Worm (Caenorhabditis elegans) whole organism, L1 larva: ENCODE results near the gene ZK180.7.

Experiments used
- C34B4.2 ChIP-seq: sonication (generic microtip); optimal IDR thresholded peaks from 2 replicates; lab custom pipeline; 2017; ENCODE audit warnings: mild to moderate bottlenecking, missing genetic modification characterization, missing compliant biosample characterization
- Y116A8C.19 ChIP-seq: sonication (generic microtip); optimal IDR thresholded peaks from 2 replicates; lab custom pipeline; 2016; ENCODE audit warnings: missing compliant biosample characterization, missing genetic modification characterization, borderline replicate concordance
- alr-1 ChIP-seq: fragments of 200-800 bp; sonication (Bioruptor generic); optimal IDR thresholded peaks from 2 replicates; lab custom pipeline; 2018; ENCODE audit warnings: borderline replicate concordance, mild to moderate bottlenecking, missing genetic modification characterization, missing compliant biosample characterization
- ama-1 ChIP-seq: fragments of 150-350 bp; optimal IDR thresholded peaks from 2 replicates; lab custom pipeline; 2014
- blmp-1 ChIP-seq: fragments of 150-350 bp; optimal IDR thresholded peaks from 2 replicates; lab custom pipeline; 2014; ENCODE audit warnings: missing biosample characterization, missing genetic modification characterization
- ceh-88 ChIP-seq: fragments of 200-800 bp; sonication (Bioruptor generic); IDR thresholded peaks from 2 replicates; pipeline ENCODE4 v1.3.6; 2022; ENCODE audit warnings: missing genetic modification characterization, missing compliant biosample characterization
- ces-1 ChIP-seq: fragments of 150-350 bp; optimal IDR thresholded peaks from 2 replicates; lab custom pipeline; 2014; ENCODE audit warnings: missing biosample characterization, missing genetic modification reagents, missing genetic modification characterization
- efl-1 ChIP-seq, 4 experiments: fragments of 150-350 bp; optimal IDR thresholded peaks in 3 of 4; peaks in 1 of 4; 1 replicate in 1 of 4; 2 replicates in 3 of 4; lab custom pipeline; 2014; ENCODE audit warnings: missing biosample characterization in 2 of 4, missing genetic modification characterization in 2 of 4, missing genetic modification reagents in 2 of 4
- egl-13 ChIP-seq: sonication (generic microtip); optimal IDR thresholded peaks from 2 replicates; lab custom pipeline; 2016; ENCODE audit warnings: missing genotype, missing genetic modification reagents, missing genetic modification characterization, missing compliant biosample characterization
- elt-2 ChIP-seq: sonication (generic microtip); optimal IDR thresholded peaks from 2 replicates; lab custom pipeline; 2016; ENCODE audit warnings: missing genetic modification characterization, mild to moderate bottlenecking, inconsistent platforms, missing compliant biosample characterization, missing genetic modification reagents
- ets-5 ChIP-seq: fragments of 200-800 bp; sonication (Bioruptor generic); IDR thresholded peaks from 2 replicates; pipeline ENCODE4 v1.3.6; 2022; ENCODE audit warnings: missing genetic modification characterization, missing compliant biosample characterization
- fos-1 ChIP-seq: fragments of 150-350 bp; optimal IDR thresholded peaks from 2 replicates; lab custom pipeline; 2014; ENCODE audit warnings: missing biosample characterization, missing genetic modification characterization
- hlh-17 ChIP-seq: fragments of 200-800 bp; sonication (Bioruptor generic); optimal IDR thresholded peaks from 2 replicates; lab custom pipeline; 2018; ENCODE audit warnings: missing genetic modification characterization, mild to moderate bottlenecking, missing compliant biosample characterization, moderate library complexity, borderline replicate concordance
- irx-1 ChIP-seq: sonication (generic microtip); optimal IDR thresholded peaks from 2 replicates; lab custom pipeline; 2016; ENCODE audit warnings: missing genetic modification characterization, missing compliant biosample characterization
- isw-1 ChIP-seq: fragments of 200-800 bp; sonication (Bioruptor generic); IDR thresholded peaks from 2 replicates; pipeline ENCODE4 v1.3.6; 2022; ENCODE audit warnings: missing genetic modification characterization, missing compliant biosample characterization
- jun-1 ChIP-seq: fragments of 150-350 bp; optimal IDR thresholded peaks from 2 replicates; lab custom pipeline; 2014; ENCODE audit warnings: missing biosample characterization, missing genetic modification reagents, missing genetic modification characterization
- lin-13 ChIP-seq: fragments of 150-350 bp; optimal IDR thresholded peaks from 2 replicates; lab custom pipeline; 2014; ENCODE audit warnings: missing biosample characterization, missing genetic modification reagents, missing genetic modification characterization
- lin-14 ChIP-seq: fragments of 200-800 bp; sonication (Bioruptor generic); optimal IDR thresholded peaks from 2 replicates; lab custom pipeline; 2018; ENCODE audit warnings: mild to moderate bottlenecking, missing genetic modification characterization, moderate library complexity, missing compliant biosample characterization
- lin-15B ChIP-seq: fragments of 150-350 bp; sonication (generic microtip); optimal IDR thresholded peaks from 3 replicates; lab custom pipeline; 2014; ENCODE audit warnings: missing biosample characterization, missing genetic modification characterization
- lsy-2 ChIP-seq, 2 experiments: fragments of 150-350 bp; optimal IDR thresholded peaks; 2 replicates each; lab custom pipeline; 2014; ENCODE audit warnings: missing biosample characterization in 2 of 2, missing genetic modification characterization in 2 of 2
- mdl-1 ChIP-seq, 2 experiments: fragments of 150-350 bp; optimal IDR thresholded peaks; 2 replicates each; lab custom pipeline; 2014 to 2017; ENCODE audit warnings: missing biosample characterization in 2 of 2, missing genetic modification characterization in 2 of 2, inconsistent platforms in 1 of 2
- mef-2 ChIP-seq: fragments of 150-350 bp; optimal IDR thresholded peaks from 2 replicates; lab custom pipeline; 2014; ENCODE audit warnings: missing biosample characterization, missing genetic modification characterization
- nhr-11 ChIP-seq: fragments of 150-350 bp; optimal IDR thresholded peaks from 2 replicates; lab custom pipeline; 2014; ENCODE audit warnings: missing biosample characterization, missing genetic modification characterization
- nhr-19 ChIP-seq: fragments of 200-800 bp; sonication (Bioruptor generic); conservative IDR thresholded peaks from 2 replicates; pipeline ENCODE4 v1.3.6; 2022; ENCODE audit warnings: missing genetic modification characterization, missing compliant biosample characterization
- nhr-20 ChIP-seq: sonication (generic microtip); optimal IDR thresholded peaks from 2 replicates; lab custom pipeline; 2016; ENCODE audit warnings: mild to moderate bottlenecking, missing genetic modification characterization, missing compliant biosample characterization
- nhr-237 ChIP-seq: fragments of 150-350 bp; optimal IDR thresholded peaks from 2 replicates; lab custom pipeline; 2014; ENCODE audit warnings: missing biosample characterization, missing genetic modification characterization
- nhr-47 ChIP-seq: sonication (generic microtip); optimal IDR thresholded peaks from 2 replicates; lab custom pipeline; 2016; ENCODE audit warnings: mild to moderate bottlenecking, missing genetic modification characterization, moderate library complexity, missing compliant biosample characterization
- nhr-71 ChIP-seq: sonication (generic microtip); optimal IDR thresholded peaks from 2 replicates; lab custom pipeline; 2016; ENCODE audit warnings: mild to moderate bottlenecking, missing genetic modification characterization, moderate library complexity, missing compliant biosample characterization
- nhr-84 ChIP-seq: sonication (generic microtip); optimal IDR thresholded peaks from 2 replicates; lab custom pipeline; 2017; ENCODE audit warnings: missing biosample characterization, missing genetic modification characterization
- nhr-85 ChIP-seq: sonication (generic microtip); peaks from one replicate; lab custom pipeline; 2016; ENCODE audit warnings: missing genetic modification characterization, inconsistent platforms, missing compliant biosample characterization
- nhr-90 ChIP-seq: sonication (generic microtip); optimal IDR thresholded peaks from 2 replicates; lab custom pipeline; 2016; ENCODE audit warnings: mild to moderate bottlenecking, missing genetic modification characterization, missing compliant biosample characterization; ENCODE audit not compliant: poor library complexity
- pax-3 ChIP-seq: fragments of 200-800 bp; sonication (Bioruptor generic); optimal IDR thresholded peaks from 2 replicates; lab custom pipeline; 2018; ENCODE audit warnings: mild to moderate bottlenecking, missing genetic modification characterization, moderate library complexity, missing compliant biosample characterization
- skn-1 ChIP-seq: fragments of 150-350 bp; optimal IDR thresholded peaks from 2 replicates; lab custom pipeline; 2014; ENCODE audit warnings: missing biosample characterization, missing genetic modification characterization
- snpc-4 ChIP-seq: fragments of 150-350 bp; optimal IDR thresholded peaks from 2 replicates; lab custom pipeline; 2014; ENCODE audit warnings: missing biosample characterization, missing genetic modification characterization
- snu-23 ChIP-seq: sonication (generic microtip); optimal IDR thresholded peaks from 2 replicates; lab custom pipeline; 2016; ENCODE audit warnings: missing genetic modification characterization, missing compliant biosample characterization
- sptf-1 ChIP-seq: fragments of 150-350 bp; optimal IDR thresholded peaks from 2 replicates; lab custom pipeline; 2014; ENCODE audit warnings: missing biosample characterization, missing genetic modification characterization
- sup-37 ChIP-seq: fragments of 200-800 bp; sonication (Bioruptor generic); optimal IDR thresholded peaks from 2 replicates; lab custom pipeline; 2018; ENCODE audit warnings: mild to moderate bottlenecking, missing genetic modification characterization, missing compliant biosample characterization
- swsn-7 ChIP-seq: sonication (generic microtip); optimal IDR thresholded peaks from 2 replicates; lab custom pipeline; 2016; ENCODE audit warnings: missing genetic modification characterization, missing compliant biosample characterization
- tbx-2 ChIP-seq: sonication (generic microtip); optimal IDR thresholded peaks from 2 replicates; lab custom pipeline; 2016; ENCODE audit warnings: missing genetic modification characterization, missing compliant biosample characterization
- unc-130 ChIP-seq: fragments of 150-350 bp; optimal IDR thresholded peaks from 2 replicates; lab custom pipeline; 2017; ENCODE audit warnings: missing biosample characterization, missing genetic modification characterization, inconsistent platforms
- unc-62 ChIP-seq: fragments of 150-350 bp; optimal IDR thresholded peaks from 2 replicates; lab custom pipeline; 2014; ENCODE audit warnings: missing biosample characterization, missing genetic modification reagents, missing genetic modification characterization
- unc-86 ChIP-seq: sonication (generic microtip); optimal IDR thresholded peaks from 2 replicates; lab custom pipeline; 2016; ENCODE audit warnings: missing genetic modification characterization, missing compliant biosample characterization
- unc-98 ChIP-seq: fragments of 200-800 bp; sonication (Bioruptor generic); IDR thresholded peaks from 2 replicates; pipeline ENCODE4 v1.3.6; 2022; ENCODE audit warnings: missing genetic modification characterization, missing compliant biosample characterization
- zag-1 ChIP-seq: fragments of 150-350 bp; optimal IDR thresholded peaks from 2 replicates; lab custom pipeline; 2014; ENCODE audit warnings: missing biosample characterization, missing genetic modification characterization
- zip-4 ChIP-seq: fragments of 200-800 bp; sonication (Bioruptor generic); optimal IDR thresholded peaks from 2 replicates; lab custom pipeline; 2018; ENCODE audit warnings: mild to moderate bottlenecking, missing genetic modification characterization, moderate library complexity, missing compliant biosample characterization
- ztf-11 ChIP-seq, 2 experiments: sonication (generic microtip); optimal IDR thresholded peaks; 2 replicates each; lab custom pipeline; 2016 to 2017; ENCODE audit warnings: missing genetic modification characterization in 2 of 2, missing biosample characterization in 1 of 2, missing compliant biosample characterization in 1 of 2
- ztf-4 ChIP-seq: fragments of 150-350 bp; optimal IDR thresholded peaks from 2 replicates; lab custom pipeline; 2014; ENCODE audit warnings: missing biosample characterization, missing genetic modification characterization

The ZK180.7 gene

ce11 chrIV:4478612-4479011 is 11.7 kb upstream of the ZK180.7 start:
- TF ChIP-seq lin-14 (GFP tag; lab: Kevin White, UChicago): peak; percentile 20
- TF ChIP-seq nhr-19 (GFP tag; lab: Robert Waterston, UW): peak; percentile 77
- TF ChIP-seq skn-1 (tag; lab: Kevin White, UChicago): no peak
- no peak for TF ChIP-seq lin-13 (GFP tag; lab: Kevin White, UChicago)
- peak; percentile 46 for TF ChIP-seq nhr-20 (tag; lab: Kevin White, UChicago)
- peak; percentile 9 for TF ChIP-seq nhr-71
- TF ChIP-seq nhr-85 (tag; lab: Kevin White, UChicago): peak; percentile 45
- TF ChIP-seq efl-1 (optimal IDR thresholded peaks at IDR 0.05; lab: Kevin White, UChicago): no peak
- peak in 1 of 2 experiments; percentile 25 for TF ChIP-seq efl-1 (GFP tag; optimal IDR thresholded peaks at IDR 0.05 in 1 of 2; lab: Kevin White, UChicago)
- no peak for TF ChIP-seq sup-37 (GFP tag; lab: Kevin White, UChicago)
- TF ChIP-seq snu-23 (GFP tag; lab: Kevin White, UChicago): peak; percentile 7

- no peak for TF ChIP-seq ztf-11 (tag; optimal IDR thresholded peaks at IDR 0.05; lab: Kevin White, UChicago)
- TF ChIP-seq hlh-17: no peak
- TF ChIP-seq tbx-2 (tag; lab: Kevin White, UChicago): no peak
Observed at ce11 chrIV:4480027-4480426, 10.3 kb upstream of the ZK180.7 start, which contains the start of gene M01H9.10. Gene M01H9.10, minus strand, starts transcription at chrIV:4480127.

ce11 chrIV:4481298-4481697 is 9.0 kb upstream of the ZK180.7 start:
- no peak for TF ChIP-seq unc-86 (tag; lab: Kevin White, UChicago)
- peak; percentile 26 for TF ChIP-seq elt-2 (tag; lab: Kevin White, UChicago)

ce11 chrIV:4482531-4482930 is 7.8 kb upstream of the ZK180.7 start, which contains the start of gene M01H9.4:
Gene M01H9.4, minus strand, starts transcription at chrIV:4482909.
- no peak for TF ChIP-seq egl-13 (tag; lab: Kevin White, UChicago)
- TF ChIP-seq ets-5 (GFP tag; lab: Robert Waterston, UW): no peak
- no peak for TF ChIP-seq blmp-1 (tag; lab: Kevin White, UChicago)
- no peak for TF ChIP-seq tbx-2 (tag; lab: Kevin White, UChicago)
- TF ChIP-seq mdl-1 (tag; optimal IDR thresholded peaks at IDR 0.05; lab: Kevin White, UChicago): no peak
- no peak for TF ChIP-seq zag-1
- no peak for TF ChIP-seq swsn-7 (tag; lab: Kevin White, UChicago)
- no peak for TF ChIP-seq Y116A8C.19 (tag; lab: Kevin White, UChicago)
- TF ChIP-seq lin-15B (tag; lab: Kevin White, UChicago): no peak
- peak; percentile 2 for TF ChIP-seq jun-1 (tag; lab: Kevin White, UChicago)
- no peak for TF ChIP-seq nhr-11 (tag; lab: Kevin White, UChicago)
- TF ChIP-seq ces-1 (GFP tag; lab: Kevin White, UChicago): no peak
- no peak for TF ChIP-seq nhr-47 (tag; lab: Kevin White, UChicago)
- no peak for TF ChIP-seq ceh-88 (GFP tag; lab: Robert Waterston, UW)
- TF ChIP-seq ztf-4 (tag; lab: Kevin White, UChicago): no peak
- no peak for TF ChIP-seq snpc-4
- no peak for TF ChIP-seq irx-1 (tag; lab: Kevin White, UChicago)
- TF ChIP-seq pax-3: no peak
- no peak for TF ChIP-seq nhr-237
- no peak for TF ChIP-seq unc-86 (tag; lab: Kevin White, UChicago)
- no peak for TF ChIP-seq sptf-1 (tag; lab: Kevin White, UChicago)
- peak; percentile 92 for TF ChIP-seq elt-2 (tag; lab: Kevin White, UChicago)
- no peak for TF ChIP-seq C34B4.2 (tag; lab: Kevin White, UChicago)
- TF ChIP-seq nhr-90 (tag; lab: Kevin White, UChicago): peak; percentile 9
- no peak for TF ChIP-seq unc-98 (GFP tag; lab: Robert Waterston, UW)
- TF ChIP-seq unc-62: no peak
- TF ChIP-seq isw-1 (GFP tag; lab: Robert Waterston, UW): no peak
- TF ChIP-seq nhr-84 (tag; lab: Kevin White, UChicago): no peak
- no peak for TF ChIP-seq hlh-17
- no peak for TF ChIP-seq fos-1
- TF ChIP-seq sup-37 (GFP tag; lab: Kevin White, UChicago): no peak
- TF ChIP-seq unc-130 (tag; lab: Kevin White, UChicago): no peak
- TF ChIP-seq zip-4 (GFP tag; lab: Kevin White, UChicago): no peak
- TF ChIP-seq alr-1: no peak
- no peak for TF ChIP-seq lin-14 (GFP tag; lab: Kevin White, UChicago)
- no peak for TF ChIP-seq mef-2 (tag; lab: Kevin White, UChicago)
- no peak for TF ChIP-seq ama-1
- no peak for TF ChIP-seq lsy-2 (tag; optimal IDR thresholded peaks at IDR 0.05; lab: Kevin White, UChicago)
- no peak for TF ChIP-seq nhr-19 (GFP tag; lab: Robert Waterston, UW)
